Worm (Caenorhabditis elegans) whole organism, mixed stage, embryonic: Measurements from ENCODE around the gene T28C6.10.

Experiments
- bed-3 ChIP-seq: fragments of 200-800 bp; sonication (Bioruptor generic); optimal IDR thresholded peaks from 3 replicates; lab custom pipeline; 2018; ENCODE audit warnings: mild to moderate bottlenecking, missing genetic modification characterization, moderate library complexity, missing compliant biosample characterization
- blmp-1 ChIP-seq: fragments of 150-350 bp; optimal IDR thresholded peaks from 2 replicates; lab custom pipeline; 2014; ENCODE audit warnings: missing biosample characterization, missing genetic modification characterization
- ceh-39 ChIP-seq: fragments of 150-350 bp; optimal IDR thresholded peaks from 2 replicates; lab custom pipeline; 2014; ENCODE audit warnings: missing biosample characterization, missing genetic modification characterization
- ceh-43 ChIP-seq: fragments of 200-800 bp; sonication (Bioruptor generic); optimal IDR thresholded peaks from 2 replicates; lab custom pipeline; 2018; ENCODE audit warnings: mild to moderate bottlenecking, missing genetic modification characterization, moderate library complexity, missing compliant biosample characterization
- ceh-83 ChIP-seq: fragments of 200-800 bp; sonication (Bioruptor generic); optimal IDR thresholded peaks from 2 replicates; lab custom pipeline; 2018; ENCODE audit warnings: mild to moderate bottlenecking, missing genetic modification characterization, missing compliant biosample characterization
- ces-1 ChIP-seq: fragments of 150-350 bp; optimal IDR thresholded peaks from 2 replicates; lab custom pipeline; 2014; ENCODE audit warnings: missing biosample characterization, missing genetic modification reagents, missing genetic modification characterization
- elt-1 ChIP-seq: sonication (generic microtip); optimal IDR thresholded peaks from 2 replicates; lab custom pipeline; 2017; ENCODE audit warnings: missing genetic modification characterization, mild to moderate bottlenecking, missing compliant biosample characterization, antibody characterized with exemption, moderate library complexity, borderline replicate concordance; ENCODE audit not compliant: insufficient read depth
- ham-2 ChIP-seq: fragments of 200-800 bp; sonication (Bioruptor generic); optimal IDR thresholded peaks from 2 replicates; lab custom pipeline; 2018; ENCODE audit warnings: mild to moderate bottlenecking, missing genetic modification characterization, missing compliant biosample characterization
- hlh-1 ChIP-seq: fragments of 150-350 bp; optimal IDR thresholded peaks from 2 replicates; lab custom pipeline; 2014; ENCODE audit warnings: missing biosample characterization, missing genetic modification reagents, missing genetic modification characterization
- lin-13 ChIP-seq: fragments of 150-350 bp; optimal IDR thresholded peaks from 2 replicates; lab custom pipeline; 2014; ENCODE audit warnings: missing biosample characterization, missing genetic modification characterization
- lsy-2 ChIP-seq: fragments of 150-350 bp; optimal IDR thresholded peaks from 2 replicates; lab custom pipeline; 2014; ENCODE audit warnings: missing biosample characterization, missing genetic modification characterization
- mab-5 ChIP-seq: fragments of 150-350 bp; optimal IDR thresholded peaks from 2 replicates; lab custom pipeline; 2014; ENCODE audit warnings: missing biosample characterization, missing genetic modification characterization
- mep-1 ChIP-seq: fragments of 150-350 bp; optimal IDR thresholded peaks from 2 replicates; lab custom pipeline; 2017; ENCODE audit warnings: missing biosample characterization, missing genetic modification reagents, missing genetic modification characterization, inconsistent platforms
- mls-2 ChIP-seq: sonication (generic microtip); optimal IDR thresholded peaks from 2 replicates; lab custom pipeline; 2016; ENCODE audit warnings: mild to moderate bottlenecking, missing genetic modification characterization, moderate library complexity, missing compliant biosample characterization
- nhr-12 ChIP-seq: fragments of 150-350 bp; optimal IDR thresholded peaks from 2 replicates; lab custom pipeline; 2014; ENCODE audit warnings: missing biosample characterization, missing genetic modification characterization
- nhr-2 ChIP-seq: fragments of 150-350 bp; optimal IDR thresholded peaks from 2 replicates; lab custom pipeline; 2014; ENCODE audit warnings: missing biosample characterization, missing genetic modification characterization
- nhr-237 ChIP-seq: fragments of 150-350 bp; optimal IDR thresholded peaks from 2 replicates; lab custom pipeline; 2014; ENCODE audit warnings: missing biosample characterization, missing genetic modification characterization
- nhr-28 ChIP-seq: fragments of 150-350 bp; optimal IDR thresholded peaks from 2 replicates; lab custom pipeline; 2014; ENCODE audit warnings: missing biosample characterization, missing genetic modification characterization
- nhr-76 ChIP-seq: sonication (generic microtip); optimal IDR thresholded peaks from 2 replicates; lab custom pipeline; 2017; ENCODE audit warnings: missing biosample characterization, missing genetic modification characterization
- pha-4 ChIP-seq: fragments of 150-350 bp; optimal IDR thresholded peaks from 2 replicates; lab custom pipeline; 2018; ENCODE audit warnings: missing biosample characterization, missing genetic modification reagents, missing genetic modification characterization
- sem-2 ChIP-seq: fragments of 200-800 bp; sonication (Bioruptor generic); optimal IDR thresholded peaks from 2 replicates; lab custom pipeline; 2018; ENCODE audit warnings: mild to moderate bottlenecking, missing genetic modification characterization, missing compliant biosample characterization
- snpc-4 ChIP-seq: fragments of 150-350 bp; optimal IDR thresholded peaks from 2 replicates; lab custom pipeline; 2014; ENCODE audit warnings: missing biosample characterization, missing genetic modification characterization
- sptf-1 ChIP-seq: sonication (generic microtip); optimal IDR thresholded peaks from 2 replicates; lab custom pipeline; 2017; ENCODE audit warnings: mild to moderate bottlenecking, missing genetic modification characterization, moderate library complexity, missing compliant biosample characterization
- tbx-8 ChIP-seq: fragments of 200-800 bp; sonication (Bioruptor generic); optimal IDR thresholded peaks from 2 replicates; lab custom pipeline; 2018; ENCODE audit warnings: mild to moderate bottlenecking, missing genetic modification characterization, moderate library complexity, missing compliant biosample characterization
- unc-120 ChIP-seq: sonication (generic microtip); optimal IDR thresholded peaks from 2 replicates; lab custom pipeline; 2017; ENCODE audit warnings: missing genetic modification characterization, missing compliant biosample characterization; ENCODE audit not compliant: poor library complexity, severe bottlenecking
- unc-62 ChIP-seq: fragments of 150-350 bp; optimal IDR thresholded peaks from 2 replicates; lab custom pipeline; 2014; ENCODE audit warnings: missing biosample characterization, missing genetic modification reagents, missing genetic modification characterization
- ztf-11 ChIP-seq: fragments of 150-350 bp; optimal IDR thresholded peaks from 2 replicates; lab custom pipeline; 2014; ENCODE audit warnings: missing biosample characterization, missing genetic modification characterization

The T28C6.10 gene

ce11 chrIV:8827500-8827899 is 9.8 kb downstream of the T28C6.10 start, which contains the start of gene T28C6.7:
TSS of gene T28C6.7 (plus strand) at chrIV:8827800.
- no peak for TF ChIP-seq mep-1 (tag; lab: Kevin White, UChicago)
- no peak for TF ChIP-seq pha-4 (tag; lab: Kevin White, UChicago)
- TF ChIP-seq lin-13 (tag; lab: Kevin White, UChicago) = no peak
- TF ChIP-seq ztf-11 (tag; lab: Kevin White, UChicago) = no peak
- TF ChIP-seq snpc-4 (tag; lab: Kevin White, UChicago) = no peak
- TF ChIP-seq, all 35 proteins: peak for 0

DNA sequence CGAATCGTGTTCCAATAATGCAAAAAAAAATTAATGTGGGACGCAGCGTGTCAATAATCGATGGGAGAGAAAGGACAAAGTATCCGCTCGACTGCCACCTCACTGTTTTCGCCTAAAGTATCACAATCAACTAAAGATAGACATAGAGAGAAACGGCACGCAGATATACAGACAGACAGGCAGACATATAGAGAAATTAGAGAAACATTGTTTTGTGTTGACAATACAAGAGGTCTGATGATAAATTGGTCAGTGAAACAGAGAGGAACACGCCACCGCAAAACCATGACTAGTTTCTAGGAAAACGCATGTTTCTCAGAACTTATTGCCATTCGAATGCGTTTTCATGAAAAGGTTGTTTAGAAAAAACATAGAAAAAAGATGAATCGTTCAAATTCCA is 12.9 kb downstream of the T28C6.10 start, which contains the start of gene T28C6.8:
TSS of gene T28C6.8 (minus strand) at position 137 of the 400 bp plus-strand sequence.
- TF ChIP-seq nhr-28 (no peak), nhr-76 (tag; lab: Kevin White, UChicago) (no peak), ceh-39 (tag; lab: Kevin White, UChicago) (no peak), ceh-83 (GFP tag; lab: Kevin White, UChicago) (no peak), hlh-1 (tag; lab: Kevin White, UChicago) (no peak)

DNA sequence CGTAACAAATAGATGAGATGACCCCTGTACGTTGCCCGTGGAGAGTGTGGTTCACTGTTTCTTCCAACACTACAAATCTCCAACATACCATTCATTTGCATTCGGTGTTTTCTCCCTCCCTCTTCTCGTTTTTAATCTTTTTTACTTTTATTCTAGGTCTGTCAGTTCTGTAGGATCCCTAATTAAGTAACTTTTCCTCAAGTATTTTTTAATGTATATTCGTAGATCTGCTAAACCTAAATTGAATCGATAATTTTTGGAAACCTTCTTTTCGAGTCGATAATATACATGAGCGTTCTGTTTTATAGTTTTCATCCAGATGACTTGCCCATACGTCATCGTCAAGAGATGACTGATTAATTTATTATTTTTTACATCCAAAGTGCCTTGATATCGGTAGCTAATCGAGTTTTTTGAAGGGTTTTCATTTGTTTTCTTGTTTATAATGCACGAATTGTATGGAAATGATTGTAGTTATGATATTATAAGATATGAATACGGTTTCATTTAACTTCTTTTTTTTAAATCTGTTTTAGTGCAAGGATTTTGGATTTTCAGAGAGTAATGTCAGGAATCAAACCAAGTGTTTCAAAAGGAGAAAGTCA is 22.5 kb downstream of the T28C6.10 start, which contains the start of the genes T28C6.11 and T11B7.1:
TSS of gene T28C6.11 (minus strand) at position 101 of the 605 bp plus-strand sequence.
TSS of gene T11B7.1 (plus strand) at position 555 of the 605 bp plus-strand sequence.
- no peak for TF ChIP-seq hlh-1 (tag; lab: Kevin White, UChicago)
- TF ChIP-seq nhr-237 (tag; lab: Kevin White, UChicago) = no peak
- TF ChIP-seq tbx-8 (GFP tag; lab: Kevin White, UChicago) = no peak
- no peak for TF ChIP-seq ces-1 (GFP tag; lab: Kevin White, UChicago)
- no peak for TF ChIP-seq nhr-12 (tag; lab: Kevin White, UChicago)
- no peak for TF ChIP-seq ceh-43 (GFP tag; lab: Kevin White, UChicago)
- TF ChIP-seq, all 35 proteins: peak for 0

ce11 chrIV:8844457-8844856 is 26.7 kb downstream of the T28C6.10 start, which contains the start of gene T11B7.2:
TSS of gene T11B7.2 (minus strand) at chrIV:8844557.
- TF ChIP-seq unc-62 (GFP tag; lab: Kevin White, UChicago) (no peak), sptf-1 (tag; lab: Kevin White, UChicago) (no peak), mab-5 (no peak), bed-3 (no peak), blmp-1 (tag; lab: Kevin White, UChicago) (no peak), ceh-39 (tag; lab: Kevin White, UChicago) (no peak), hlh-1 (tag; lab: Kevin White, UChicago) (no peak), lsy-2 (no peak)

- TF ChIP-seq tbx-8 (GFP tag; lab: Kevin White, UChicago) (no peak), ceh-83 (GFP tag; lab: Kevin White, UChicago) (no peak), unc-62 (GFP tag; lab: Kevin White, UChicago) (no peak), pha-4 (tag; lab: Kevin White, UChicago) (no peak), mls-2 (no peak), ztf-11 (tag; lab: Kevin White, UChicago) (no peak), ham-2 (GFP tag; lab: Kevin White, UChicago) (no peak), unc-120 (no peak), hlh-1 (tag; lab: Kevin White, UChicago) (no peak), ces-1 (GFP tag; lab: Kevin White, UChicago) (no peak), ceh-39 (tag; lab: Kevin White, UChicago) (no peak), mab-5 (no peak), elt-1 (tag; lab: Kevin White, UChicago) (no peak), nhr-28 (no peak), lsy-2 (no peak), nhr-12 (tag; lab: Kevin White, UChicago) (no peak)
These were observed 28.2 kb downstream of the T28C6.10 start for ce11 chrIV:8845922-8846321.

DNA sequence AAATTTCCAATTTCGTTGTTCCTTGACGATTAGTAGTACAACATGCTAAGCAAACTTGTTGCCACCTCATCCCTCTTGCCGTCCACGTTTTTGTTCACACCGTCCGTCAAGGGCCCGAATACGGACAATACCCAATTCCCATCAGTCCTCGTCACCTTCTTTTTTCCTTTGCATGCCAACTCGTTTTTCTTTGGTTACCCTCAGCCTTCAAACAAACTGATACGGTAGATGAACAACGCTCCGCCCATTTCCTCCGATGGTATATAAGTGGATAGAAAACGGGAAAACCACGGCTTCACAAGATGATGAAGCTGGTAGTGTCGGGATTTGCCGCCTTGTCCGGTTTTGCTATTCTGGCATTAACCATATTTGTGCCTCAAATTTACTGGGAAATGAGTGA is 30.2 kb downstream of the T28C6.10 start, which contains the start of gene col-118:
TSS of gene col-118 (plus strand) at position 301 of the 400 bp plus-strand sequence.
- no peak for TF ChIP-seq nhr-28
- no peak for TF ChIP-seq pha-4 (tag; lab: Kevin White, UChicago)
- no peak for TF ChIP-seq sem-2
- TF ChIP-seq ceh-43 (GFP tag; lab: Kevin White, UChicago) = no peak
- TF ChIP-seq nhr-2 (tag; lab: Kevin White, UChicago) = no peak
